Worm (Caenorhabditis elegans) whole organism, L1 larva: ENCODE results near the gene top-3.

Experiments
- C16A3.4 ChIP-seq: fragments of 150-350 bp; optimal IDR thresholded peaks from 2 replicates; lab custom pipeline; 2014; ENCODE audit warnings: missing biosample characterization, missing genetic modification characterization
- Y116A8C.19 ChIP-seq: sonication (generic microtip); optimal IDR thresholded peaks from 2 replicates; lab custom pipeline; 2016; ENCODE audit warnings: missing compliant biosample characterization, missing genetic modification characterization, borderline replicate concordance
- aha-1 ChIP-seq: fragments of 150-350 bp; optimal IDR thresholded peaks from 2 replicates; lab custom pipeline; 2014; ENCODE audit warnings: missing biosample characterization, missing genetic modification characterization
- alr-1 ChIP-seq: fragments of 200-800 bp; sonication (Bioruptor generic); optimal IDR thresholded peaks from 2 replicates; lab custom pipeline; 2018; ENCODE audit warnings: borderline replicate concordance, mild to moderate bottlenecking, missing genetic modification characterization, missing compliant biosample characterization
- aly-2 ChIP-seq: fragments of 150-350 bp; optimal IDR thresholded peaks from 2 replicates; lab custom pipeline; 2014; ENCODE audit warnings: missing biosample characterization, missing genetic modification characterization
- blmp-1 ChIP-seq: fragments of 150-350 bp; optimal IDR thresholded peaks from 2 replicates; lab custom pipeline; 2014; ENCODE audit warnings: missing biosample characterization, missing genetic modification characterization
- ceh-63 ChIP-seq: fragments of 200-800 bp; sonication (Bioruptor generic); optimal IDR thresholded peaks from 2 replicates; lab custom pipeline; 2018; ENCODE audit warnings: mild to moderate bottlenecking, missing genetic modification characterization, missing compliant biosample characterization
- ceh-82 ChIP-seq, 3 experiments: fragments of 150-350 bp in 1 of 3; sonication (generic microtip) in 2 of 3; optimal IDR thresholded peaks; 2 replicates each; lab custom pipeline; 2014 to 2017; ENCODE audit warnings: missing biosample characterization in 3 of 3, missing genetic modification characterization in 3 of 3
- ces-1 ChIP-seq: fragments of 150-350 bp; optimal IDR thresholded peaks from 2 replicates; lab custom pipeline; 2014; ENCODE audit warnings: missing biosample characterization, missing genetic modification reagents, missing genetic modification characterization
- dpl-1 ChIP-seq, 3 experiments: fragments of 150-350 bp in 2 of 3; sonication (generic microtip) in 1 of 3; optimal IDR thresholded peaks; 2 replicates each; lab custom pipeline; 2014 to 2017; ENCODE audit warnings: missing biosample characterization in 3 of 3, missing genetic modification characterization in 3 of 3, missing genetic modification reagents in 3 of 3
- dsc-1 ChIP-seq: sonication (generic microtip); optimal IDR thresholded peaks from 2 replicates; lab custom pipeline; 2016; ENCODE audit warnings: mild to moderate bottlenecking, missing genetic modification characterization, missing compliant biosample characterization
- efl-1 ChIP-seq, 4 experiments: fragments of 150-350 bp; optimal IDR thresholded peaks in 3 of 4; peaks in 1 of 4; 1 replicate in 1 of 4; 2 replicates in 3 of 4; lab custom pipeline; 2014; ENCODE audit warnings: missing biosample characterization in 2 of 4, missing genetic modification characterization in 2 of 4, missing genetic modification reagents in 2 of 4
- efl-3 ChIP-seq: fragments of 200-800 bp; sonication (Bioruptor generic); optimal IDR thresholded peaks from 2 replicates; lab custom pipeline; 2018; ENCODE audit warnings: mild to moderate bottlenecking, missing genetic modification characterization, missing compliant biosample characterization
- egl-27 ChIP-seq, 2 experiments: fragments of 150-350 bp in 1 of 2; sonication (generic microtip); optimal IDR thresholded peaks; 3 replicates each; lab custom pipeline; 2017 to 2018; ENCODE audit warnings: missing biosample characterization in 2 of 2, missing genetic modification characterization in 2 of 2, missing genetic modification reagents in 2 of 2
- ets-5 ChIP-seq: fragments of 200-800 bp; sonication (Bioruptor generic); IDR thresholded peaks from 2 replicates; pipeline ENCODE4 v1.3.6; 2022; ENCODE audit warnings: missing genetic modification characterization, missing compliant biosample characterization
- fkh-8 ChIP-seq: sonication (generic microtip); optimal IDR thresholded peaks from 2 replicates; lab custom pipeline; 2016; ENCODE audit warnings: mild to moderate bottlenecking, missing genetic modification characterization, missing compliant biosample characterization
- fos-1 ChIP-seq: fragments of 150-350 bp; optimal IDR thresholded peaks from 2 replicates; lab custom pipeline; 2014; ENCODE audit warnings: missing biosample characterization, missing genetic modification characterization
- grh-1 ChIP-seq: fragments of 200-800 bp; sonication (Bioruptor generic); IDR thresholded peaks from 2 replicates; pipeline ENCODE4 v1.3.6; 2022; ENCODE audit warnings: missing genetic modification reagents, missing genetic modification characterization, missing compliant biosample characterization
- hlh-17 ChIP-seq: fragments of 200-800 bp; sonication (Bioruptor generic); optimal IDR thresholded peaks from 2 replicates; lab custom pipeline; 2018; ENCODE audit warnings: missing genetic modification characterization, mild to moderate bottlenecking, missing compliant biosample characterization, moderate library complexity, borderline replicate concordance
- hlh-4 ChIP-seq: sonication (generic microtip); optimal IDR thresholded peaks from 2 replicates; lab custom pipeline; 2016; ENCODE audit warnings: mild to moderate bottlenecking, missing genetic modification characterization, missing compliant biosample characterization
- isw-1 ChIP-seq: fragments of 200-800 bp; sonication (Bioruptor generic); IDR thresholded peaks from 2 replicates; pipeline ENCODE4 v1.3.6; 2022; ENCODE audit warnings: missing genetic modification characterization, missing compliant biosample characterization
- jun-1 ChIP-seq: fragments of 150-350 bp; optimal IDR thresholded peaks from 2 replicates; lab custom pipeline; 2014; ENCODE audit warnings: missing biosample characterization, missing genetic modification reagents, missing genetic modification characterization
- lin-14 ChIP-seq: fragments of 200-800 bp; sonication (Bioruptor generic); optimal IDR thresholded peaks from 2 replicates; lab custom pipeline; 2018; ENCODE audit warnings: mild to moderate bottlenecking, missing genetic modification characterization, moderate library complexity, missing compliant biosample characterization
- lin-35 ChIP-seq, 2 experiments: fragments of 150-350 bp; optimal IDR thresholded peaks; 2 replicates each; lab custom pipeline; 2014; ENCODE audit warnings: missing biosample characterization in 2 of 2, missing genetic modification characterization in 2 of 2, missing genetic modification reagents in 2 of 2
- mab-9 ChIP-seq: fragments of 200-800 bp; sonication (Bioruptor generic); IDR thresholded peaks from 2 replicates; pipeline ENCODE4 v1.3.6; 2022; ENCODE audit warnings: missing genetic modification reagents, missing genetic modification characterization, missing compliant biosample characterization
- mef-2 ChIP-seq: fragments of 150-350 bp; optimal IDR thresholded peaks from 2 replicates; lab custom pipeline; 2014; ENCODE audit warnings: missing biosample characterization, missing genetic modification characterization
- mep-1 ChIP-seq: fragments of 150-350 bp; optimal IDR thresholded peaks from 2 replicates; lab custom pipeline; 2014; ENCODE audit warnings: missing biosample characterization, missing genetic modification characterization
- nhr-11 ChIP-seq: fragments of 150-350 bp; optimal IDR thresholded peaks from 2 replicates; lab custom pipeline; 2014; ENCODE audit warnings: missing biosample characterization, missing genetic modification characterization
- nhr-237 ChIP-seq: fragments of 150-350 bp; optimal IDR thresholded peaks from 2 replicates; lab custom pipeline; 2014; ENCODE audit warnings: missing biosample characterization, missing genetic modification characterization
- nhr-28 ChIP-seq: fragments of 150-350 bp; optimal IDR thresholded peaks from 2 replicates; lab custom pipeline; 2014; ENCODE audit warnings: missing biosample characterization, missing genetic modification characterization
- nhr-71 ChIP-seq: sonication (generic microtip); optimal IDR thresholded peaks from 2 replicates; lab custom pipeline; 2016; ENCODE audit warnings: mild to moderate bottlenecking, missing genetic modification characterization, moderate library complexity, missing compliant biosample characterization
- nhr-76 ChIP-seq: sonication (generic microtip); optimal IDR thresholded peaks from 2 replicates; lab custom pipeline; 2017; ENCODE audit warnings: missing biosample characterization, missing genetic modification characterization
- nhr-85 ChIP-seq: sonication (generic microtip); peaks from one replicate; lab custom pipeline; 2016; ENCODE audit warnings: missing genetic modification characterization, inconsistent platforms, missing compliant biosample characterization
- nhr-90 ChIP-seq: sonication (generic microtip); optimal IDR thresholded peaks from 2 replicates; lab custom pipeline; 2016; ENCODE audit warnings: mild to moderate bottlenecking, missing genetic modification characterization, missing compliant biosample characterization; ENCODE audit not compliant: poor library complexity
- pax-3 ChIP-seq: fragments of 200-800 bp; sonication (Bioruptor generic); optimal IDR thresholded peaks from 2 replicates; lab custom pipeline; 2018; ENCODE audit warnings: mild to moderate bottlenecking, missing genetic modification characterization, moderate library complexity, missing compliant biosample characterization
- pqm-1 ChIP-seq: sonication (generic microtip); optimal IDR thresholded peaks from 3 replicates; lab custom pipeline; 2017; ENCODE audit warnings: missing biosample characterization, missing genetic modification characterization
- rnt-1 ChIP-seq: sonication (generic microtip); optimal IDR thresholded peaks from 2 replicates; lab custom pipeline; 2016; ENCODE audit warnings: mild to moderate bottlenecking, missing genetic modification characterization, moderate library complexity, missing compliant biosample characterization
- snu-23 ChIP-seq: sonication (generic microtip); optimal IDR thresholded peaks from 2 replicates; lab custom pipeline; 2016; ENCODE audit warnings: missing genetic modification characterization, missing compliant biosample characterization
- sup-37 ChIP-seq: fragments of 200-800 bp; sonication (Bioruptor generic); optimal IDR thresholded peaks from 2 replicates; lab custom pipeline; 2018; ENCODE audit warnings: mild to moderate bottlenecking, missing genetic modification characterization, missing compliant biosample characterization
- swsn-7 ChIP-seq: sonication (generic microtip); optimal IDR thresholded peaks from 2 replicates; lab custom pipeline; 2016; ENCODE audit warnings: missing genetic modification characterization, missing compliant biosample characterization
- unc-130 ChIP-seq: fragments of 150-350 bp; optimal IDR thresholded peaks from 2 replicates; lab custom pipeline; 2017; ENCODE audit warnings: missing biosample characterization, missing genetic modification characterization, inconsistent platforms
- unc-30 ChIP-seq: sonication (generic microtip); optimal IDR thresholded peaks from 2 replicates; lab custom pipeline; 2017; ENCODE audit warnings: missing biosample characterization, missing genetic modification characterization
- unc-62 ChIP-seq: fragments of 150-350 bp; optimal IDR thresholded peaks from 2 replicates; lab custom pipeline; 2014; ENCODE audit warnings: missing biosample characterization, missing genetic modification reagents, missing genetic modification characterization
- unc-86 ChIP-seq: sonication (generic microtip); optimal IDR thresholded peaks from 2 replicates; lab custom pipeline; 2016; ENCODE audit warnings: missing genetic modification characterization, missing compliant biosample characterization
- vab-15 ChIP-seq: sonication (generic microtip); optimal IDR thresholded peaks from 2 replicates; lab custom pipeline; 2017; ENCODE audit warnings: missing genotype, mild to moderate bottlenecking, missing genetic modification characterization, missing compliant biosample characterization
- xbp-1 ChIP-seq: sonication (generic microtip); optimal IDR thresholded peaks from 2 replicates; lab custom pipeline; 2016; ENCODE audit warnings: missing genetic modification characterization, missing compliant biosample characterization
- zip-4 ChIP-seq: fragments of 200-800 bp; sonication (Bioruptor generic); optimal IDR thresholded peaks from 2 replicates; lab custom pipeline; 2018; ENCODE audit warnings: mild to moderate bottlenecking, missing genetic modification characterization, moderate library complexity, missing compliant biosample characterization
- ztf-4 ChIP-seq: fragments of 150-350 bp; optimal IDR thresholded peaks from 2 replicates; lab custom pipeline; 2014; ENCODE audit warnings: missing biosample characterization, missing genetic modification characterization

top-3 gene

ce11 chrIII:11936668-11937276 is 23.2 kb downstream of the top-3 start (continued):
- TF ChIP-seq nhr-76 (tag; lab: Kevin White, UChicago) = no peak
- TF ChIP-seq ceh-82 (tag; optimal IDR thresholded peaks at IDR 0.05; lab: Kevin White, UChicago) = no peak
- TF ChIP-seq mab-9 (GFP tag; lab: Robert Waterston, UW) = no peak
- TF ChIP-seq xbp-1 (tag; lab: Kevin White, UChicago) = peak; percentile 2
- no peak for TF ChIP-seq nhr-28
- TF ChIP-seq mep-1 = no peak
- TF ChIP-seq vab-15 = no peak
- no peak for TF ChIP-seq unc-30 (tag; lab: Kevin White, UChicago)
- no peak for TF ChIP-seq ceh-63 (GFP tag; lab: Kevin White, UChicago)
- TF ChIP-seq aha-1 (tag; lab: Kevin White, UChicago) = no peak
- TF ChIP-seq nhr-85 (tag; lab: Kevin White, UChicago) = no peak
- no peak for TF ChIP-seq blmp-1 (tag; lab: Kevin White, UChicago)
- no peak for TF ChIP-seq alr-1 (tag; lab: Kevin White, UChicago)
- TF ChIP-seq hlh-17 (GFP tag; lab: Kevin White, UChicago) = no peak
- no peak for TF ChIP-seq sup-37 (GFP tag; lab: Kevin White, UChicago)
- TF ChIP-seq efl-1 (optimal IDR thresholded peaks at IDR 0.05; lab: Kevin White, UChicago) = no peak
- TF ChIP-seq efl-1 (GFP tag; optimal IDR thresholded peaks at IDR 0.05 in 1 of 2; lab: Kevin White, UChicago) = peak in 1 of 2 experiments; percentile 91
- no peak for TF ChIP-seq jun-1 (tag; lab: Kevin White, UChicago)
- TF ChIP-seq nhr-11 (tag; lab: Kevin White, UChicago) = no peak
- no peak for TF ChIP-seq unc-62
- TF ChIP-seq nhr-71 (tag; lab: Kevin White, UChicago) = peak; percentile 30
- TF ChIP-seq pax-3 (tag; lab: Kevin White, UChicago) = no peak
- TF ChIP-seq ztf-4 = no peak
- no peak for TF ChIP-seq nhr-90 (tag; lab: Kevin White, UChicago)
- no peak for TF ChIP-seq efl-3 (GFP tag; lab: Kevin White, UChicago)
- no peak for TF ChIP-seq Y116A8C.19 (tag; lab: Kevin White, UChicago)
- TF ChIP-seq unc-86 (tag; lab: Kevin White, UChicago) = no peak
- peak; percentile 34 for TF ChIP-seq lin-14 (GFP tag; lab: Kevin White, UChicago)
- TF ChIP-seq lin-35 (GFP tag; optimal IDR thresholded peaks at IDR 0.05; lab: Kevin White, UChicago) = no peak
- no peak for TF ChIP-seq snu-23 (GFP tag; lab: Kevin White, UChicago)
- no peak for TF ChIP-seq ces-1 (GFP tag; lab: Kevin White, UChicago)

ce11 chrIII:11935948-11936280 is 24.1 kb downstream of the top-3 start:
- TF ChIP-seq isw-1 (GFP tag; lab: Robert Waterston, UW) = peak; percentile 11
- TF ChIP-seq efl-1 (optimal IDR thresholded peaks at IDR 0.05; lab: Kevin White, UChicago) = no peak
- TF ChIP-seq efl-1 (GFP tag; optimal IDR thresholded peaks at IDR 0.05 in 1 of 2; lab: Kevin White, UChicago) = peak in 1 of 2 experiments; percentile 92
- TF ChIP-seq aly-2 (tag; lab: Kevin White, UChicago) = peak; percentile 22
- peak; percentile 18 for TF ChIP-seq unc-86 (tag; lab: Kevin White, UChicago)
- peak in 1 of 2 experiments; percentile 6 for TF ChIP-seq lin-35 (GFP tag; optimal IDR thresholded peaks at IDR 0.05; lab: Kevin White, UChicago)
- no peak for TF ChIP-seq nhr-237 (tag; lab: Kevin White, UChicago)
- TF ChIP-seq rnt-1 (tag; lab: Kevin White, UChicago) = no peak
- no peak for TF ChIP-seq hlh-4 (tag; lab: Kevin White, UChicago)
- TF ChIP-seq xbp-1 (tag; lab: Kevin White, UChicago) = peak; percentile 9
- peak; percentile 90 for TF ChIP-seq fkh-8 (tag; lab: Kevin White, UChicago)
- TF ChIP-seq ces-1 (GFP tag; lab: Kevin White, UChicago) = no peak
- no peak for TF ChIP-seq dpl-1 (GFP tag; optimal IDR thresholded peaks at IDR 0.05; lab: Kevin White, UChicago)
- TF ChIP-seq dsc-1 (tag; lab: Kevin White, UChicago) = peak; percentile 31
- TF ChIP-seq ets-5 (GFP tag; lab: Robert Waterston, UW) = no peak
- peak in 2 of 3 experiments; percentile 13 to 52 for TF ChIP-seq ceh-82 (tag; optimal IDR thresholded peaks at IDR 0.05; lab: Kevin White, UChicago)
- TF ChIP-seq zip-4 (GFP tag; lab: Kevin White, UChicago) = no peak
- TF ChIP-seq mef-2 (tag; lab: Kevin White, UChicago) = peak; percentile 1
- no peak for TF ChIP-seq unc-30 (tag; lab: Kevin White, UChicago)
- TF ChIP-seq ceh-63 (GFP tag; lab: Kevin White, UChicago) = no peak
- TF ChIP-seq nhr-11 (tag; lab: Kevin White, UChicago) = no peak
- peak; percentile 23 for TF ChIP-seq pax-3 (tag; lab: Kevin White, UChicago)
- peak; percentile 17 for TF ChIP-seq fos-1 (tag; lab: Kevin White, UChicago)
- no peak for TF ChIP-seq C16A3.4 (tag; lab: Kevin White, UChicago)
- TF ChIP-seq lin-14 (GFP tag; lab: Kevin White, UChicago) = peak; percentile 86
- no peak for TF ChIP-seq pqm-1
- no peak for TF ChIP-seq egl-27 (tag; optimal IDR thresholded peaks at IDR 0.05; lab: Kevin White, UChicago)
- TF ChIP-seq swsn-7 (tag; lab: Kevin White, UChicago) = peak; percentile 45
- no peak for TF ChIP-seq grh-1 (GFP tag; lab: Robert Waterston, UW)
- TF ChIP-seq hlh-17 (GFP tag; lab: Kevin White, UChicago) = no peak
- no peak for TF ChIP-seq unc-130 (tag; lab: Kevin White, UChicago)
